Worm (Caenorhabditis elegans) whole organism, early embryonic: ENCODE data around the gene gpa-7.

Experiments used
- F13C5.2 ChIP-seq: sonication (generic microtip); optimal IDR thresholded peaks from 2 replicates; lab custom pipeline; 2017; ENCODE audit warnings: mild to moderate bottlenecking, missing genetic modification characterization, inconsistent platforms, missing compliant biosample characterization
- aly-1 ChIP-seq: sonication (generic microtip); optimal IDR thresholded peaks from 2 replicates; lab custom pipeline; 2016; ENCODE audit warnings: missing genetic modification characterization, missing compliant biosample characterization
- ama-1 ChIP-seq: fragments of 150-350 bp; optimal IDR thresholded peaks from 2 replicates; lab custom pipeline; 2014
- ceh-13 ChIP-seq: fragments of 200-800 bp; sonication (Bioruptor generic); optimal IDR thresholded peaks from 2 replicates; lab custom pipeline; 2018; ENCODE audit warnings: mild to moderate bottlenecking, missing genetic modification characterization, missing compliant biosample characterization
- ets-7 ChIP-seq: sonication (generic microtip); optimal IDR thresholded peaks from 2 replicates; lab custom pipeline; 2016; ENCODE audit warnings: missing genotype, missing genetic modification characterization, missing compliant biosample characterization
- flt-1 ChIP-seq: fragments of 200-800 bp; sonication (Bioruptor generic); IDR thresholded peaks from 2 replicates; pipeline ENCODE4 v1.3.6; 2022; ENCODE audit warnings: missing genetic modification characterization, missing compliant biosample characterization
- hmg-4 ChIP-seq: fragments of 200-800 bp; sonication (Bioruptor generic); optimal IDR thresholded peaks from 2 replicates; lab custom pipeline; 2018; ENCODE audit warnings: mild to moderate bottlenecking, missing genetic modification characterization, missing compliant biosample characterization
- tbx-11 ChIP-seq: fragments of 200-800 bp; sonication (Bioruptor generic); IDR thresholded peaks from 2 replicates; pipeline ENCODE4 v1.3.6; 2022; ENCODE audit warnings: missing genetic modification characterization, missing compliant biosample characterization
- tbx-37 ChIP-seq: fragments of 200-800 bp; sonication (Bioruptor generic); conservative IDR thresholded peaks from 2 replicates; pipeline ENCODE4 v1.3.6; 2022; ENCODE audit warnings: missing genetic modification reagents, missing genetic modification characterization, missing compliant biosample characterization

DNA sequence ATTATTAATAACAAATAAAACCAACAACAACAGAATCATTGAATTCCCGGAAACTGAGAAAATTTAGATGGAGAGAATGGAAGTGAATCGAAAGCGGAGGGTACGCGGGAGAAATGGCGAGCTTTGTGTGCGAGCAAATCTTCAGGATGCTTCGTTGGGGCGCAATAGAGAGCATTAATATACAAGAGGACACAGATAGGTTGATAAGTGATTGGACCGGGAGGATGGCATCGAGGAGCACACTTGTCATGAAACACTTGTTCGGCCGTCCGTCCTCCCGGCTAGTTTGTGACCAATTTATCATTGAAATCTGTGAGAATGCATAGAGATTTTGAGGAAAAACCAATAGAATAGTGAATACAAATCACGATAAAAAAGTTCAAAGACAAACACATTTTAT lies 18.4 kb downstream of the gpa-7 start:
- TF ChIP-seq hmg-4 (GFP tag; lab: Kevin White, UChicago) (no peak), ets-7 (tag; lab: Kevin White, UChicago) (no peak), tbx-37 (GFP tag; lab: Robert Waterston, UW) (no peak), F13C5.2 (tag; lab: Kevin White, UChicago) (no peak), aly-1 (no peak), flt-1 (GFP tag; lab: Robert Waterston, UW) (no peak), tbx-11 (no peak), ceh-13 (GFP tag; lab: Kevin White, UChicago) (no peak), ama-1 (lab: Kevin White, UChicago) (no peak)
